Worm (Caenorhabditis elegans): ENCODE data around the gene cwf-19L1.

DNA sequence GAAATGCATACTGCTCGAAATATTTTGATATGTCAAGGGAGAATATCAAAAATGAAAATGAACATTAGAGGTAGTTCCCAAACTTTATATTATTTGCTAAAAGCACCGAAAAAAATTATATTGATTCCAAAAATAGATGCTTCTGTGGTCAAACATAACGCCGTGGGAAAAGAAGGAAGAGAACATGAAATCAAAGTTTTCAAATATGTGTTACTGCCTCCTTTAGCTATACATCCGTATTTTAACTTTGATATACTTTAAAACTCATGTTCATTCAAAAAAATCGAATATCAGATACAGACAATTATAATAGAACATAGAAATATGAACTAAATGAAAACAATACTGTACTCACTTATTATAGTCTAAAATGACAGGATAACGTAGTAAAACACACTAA, 4.2 kb upstream of the cwf-19L1 start, which contains the start of gene Y38A10A.11:
- TF ChIP-seq lin-39 (tag; optimal IDR thresholded peaks at IDR 0.05), result no peak
- TF ChIP-seq unc-62 (GFP tag; optimal IDR thresholded peaks at IDR 0.05), result no peak
- no peak for TF ChIP-seq skn-1 (tag; optimal IDR thresholded peaks at IDR 0.05)
- no peak for TF ChIP-seq gmeb-1 (tag; optimal IDR thresholded peaks at IDR 0.05)
- TF ChIP-seq ceh-82 (tag; optimal IDR thresholded peaks at IDR 0.05), result no peak
- TF ChIP-seq blmp-1 (tag; optimal IDR thresholded peaks at IDR 0.05; ENCODE audit: insufficient read depth), result no peak
